Fruit fly (Drosophila melanogaster): ENCODE measurements around the gene Gmd.
A peak's percentile ranks its signal among the peaks of the same experiment; 100 is the strongest.

- no peak for TF ChIP-seq CG14710 (tag; optimal IDR thresholded peaks at IDR 0.05)
- TF ChIP-seq Hey (tag; optimal IDR thresholded peaks at IDR 0.05), result no peak
- TF ChIP-seq E2f2 (GFP tag; IDR thresholded peaks at IDR 0.05), result peak; percentile 94
- no peak for TF ChIP-seq CG15073 (GFP tag; optimal IDR thresholded peaks at IDR 0.05)
- TF ChIP-seq Dip2 (GFP tag; IDR thresholded peaks at IDR 0.05), result no peak
- TF ChIP-seq usp (GFP tag; optimal IDR thresholded peaks at IDR 0.05), result no peak
- TF ChIP-seq CG2120 (GFP tag; optimal IDR thresholded peaks at IDR 0.05), result no peak
- TF ChIP-seq Asciz (GFP tag; optimal IDR thresholded peaks at IDR 0.05), result no peak
These were observed 24.2 kb upstream of the Gmd start for dm6 chr2L:5000919-5001581.

Data from whole organism, embryonic.